Worm (Caenorhabditis elegans): Measurements from ENCODE around the gene col-160.

col-160 gene

ce11 chrV:13193488-13194042 is 8.4 kb downstream of the col-160 start, which contains the start of gene sun-1:
Gene sun-1, minus strand, starts transcription at chrV:13193538.
- TF ChIP-seq arid-1 (GFP tag; conservative IDR thresholded peaks at IDR 0.05) (no peak), pha-4 (GFP tag; IDR thresholded peaks at IDR 0.05) (no peak), pha-4 (tag; optimal IDR thresholded peaks at IDR 0.05) (no peak), R02D3.7 (tag; optimal IDR thresholded peaks at IDR 0.05) (no peak), ztf-11 (tag; optimal IDR thresholded peaks at IDR 0.05) (no peak), hlh-30 (tag; optimal IDR thresholded peaks at IDR 0.05; ENCODE audit: insufficient read depth) (no peak), spr-1 (tag; optimal IDR thresholded peaks at IDR 0.05) (no peak), ceh-44 (GFP tag; IDR thresholded peaks at IDR 0.05) (no peak), Y48G9A.11 (GFP tag; IDR thresholded peaks at IDR 0.05) (0 out of 2 replicates have a peak, but pooled peaks have one; percentile 21), cey-2 (tag; optimal IDR thresholded peaks at IDR 0.05; ENCODE audit: borderline replicate concordance, insufficient read depth) (no peak)

ce11 chrV:13185384-13185783 is 16.6 kb downstream of the col-160 start, which contains the start of gene sri-6:
Gene sri-6, plus strand, starts transcription at chrV:13185684.
- TF ChIP-seq dpl-1 (GFP tag; optimal IDR thresholded peaks at IDR 0.05) = no peak
- TF ChIP-seq lin-13 (GFP tag; optimal IDR thresholded peaks at IDR 0.05) = no peak
- TF ChIP-seq madf-9 (GFP tag; conservative IDR thresholded peaks at IDR 0.05) = no peak
- TF ChIP-seq ctbp-1 (GFP tag; IDR thresholded peaks at IDR 0.05) = no peak
- TF ChIP-seq T26A8.4 (GFP tag; IDR thresholded peaks at IDR 0.05) = no peak
- no peak for TF ChIP-seq mdt-29 (GFP tag; IDR thresholded peaks at IDR 0.05)
- no peak for TF ChIP-seq ZK546.5 (tag; optimal IDR thresholded peaks at IDR 0.05)
- no peak for TF ChIP-seq Y75B8A.6 (GFP tag; IDR thresholded peaks at IDR 0.05)
- no peak for TF ChIP-seq lim-7 (GFP tag; IDR thresholded peaks at IDR 0.05)
- TF ChIP-seq F37D6.2 (tag; optimal IDR thresholded peaks at IDR 0.05) = no peak
- TF ChIP-seq nhr-41 (GFP tag; IDR thresholded peaks at IDR 0.05) = no peak
- TF ChIP-seq nhr-6 (tag; optimal IDR thresholded peaks at IDR 0.05) = no peak
- TF ChIP-seq tag-97 (GFP tag; IDR thresholded peaks at IDR 0.05) = no peak
- TF ChIP-seq daf-8 (GFP tag; IDR thresholded peaks at IDR 0.05) = no peak
- TF ChIP-seq lir-3 (tag; optimal IDR thresholded peaks at IDR 0.05) = no peak
- TF ChIP-seq T20F7.1 (GFP tag; optimal IDR thresholded peaks at IDR 0.05) = no peak
- no peak for TF ChIP-seq zip-11 (GFP tag; IDR thresholded peaks at IDR 0.05)

DNA sequence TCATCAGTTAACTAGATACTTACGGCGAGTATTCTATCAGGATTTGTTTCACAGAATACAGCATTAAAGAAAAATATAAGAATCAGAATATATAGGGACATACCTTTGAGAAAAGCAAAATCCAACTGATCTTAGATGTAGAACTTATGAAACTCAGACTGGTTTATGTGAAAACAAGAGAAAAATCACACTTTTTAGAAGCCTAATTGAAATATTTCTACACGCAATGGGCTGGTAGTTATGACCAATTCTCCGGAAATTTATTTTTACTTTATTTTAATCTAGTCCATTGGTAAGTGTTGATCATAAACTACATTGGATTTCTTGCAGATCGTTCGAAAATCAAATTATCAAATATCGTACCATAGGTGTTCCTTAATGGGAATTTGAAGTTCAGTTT is 17.9 kb downstream of the col-160 start, which contains the start of gene T09E8.4:
TSS of gene T09E8.4 (minus strand) at position 101 of the 400 bp plus-strand sequence.
- TF ChIP-seq nhr-41 (GFP tag; IDR thresholded peaks at IDR 0.05) (no peak), daf-8 (GFP tag; IDR thresholded peaks at IDR 0.05) (no peak), arid-1 (GFP tag; conservative IDR thresholded peaks at IDR 0.05) (no peak), ctbp-1 (GFP tag; IDR thresholded peaks at IDR 0.05) (no peak), ama-1 (optimal IDR thresholded peaks at IDR 0.05) (no peak), nhr-11 (tag; optimal IDR thresholded peaks at IDR 0.05) (no peak), ces-1 (GFP tag; optimal IDR thresholded peaks at IDR 0.05) (no peak), pha-4 (GFP tag; IDR thresholded peaks at IDR 0.05) (no peak), pha-4 (tag; optimal IDR thresholded peaks at IDR 0.05) (no peak), dmd-6 (GFP tag; IDR thresholded peaks at IDR 0.05) (no peak), saeg-2 (GFP tag; IDR thresholded peaks at IDR 0.05) (no peak), unc-39 (tag; optimal IDR thresholded peaks at IDR 0.05) (no peak), R02D3.7 (tag; optimal IDR thresholded peaks at IDR 0.05) (no peak), nhr-42 (GFP tag; IDR thresholded peaks at IDR 0.05) (no peak), nhr-10 (tag; optimal IDR thresholded peaks at IDR 0.05) (no peak), gei-8 (GFP tag; optimal IDR thresholded peaks at IDR 0.05) (no peak), mdt-29 (GFP tag; IDR thresholded peaks at IDR 0.05) (no peak), aha-1 (tag) (no peak), zfp-2 (tag; optimal IDR thresholded peaks at IDR 0.05) (no peak), spr-3 (GFP tag; optimal IDR thresholded peaks at IDR 0.05) (no peak), jun-1 (tag; optimal IDR thresholded peaks at IDR 0.05) (no peak)
